Fruit fly (Drosophila melanogaster) whole organism, larva: ENCODE results near the gene Galphaf.

Experiments used
- noc ChIP-seq: fragments of 200-800 bp; sonication (Bioruptor generic); optimal IDR thresholded peaks from 3 replicates; lab custom pipeline; 2019; ENCODE audit warnings: missing biosample characterization, mild to moderate bottlenecking, missing genetic modification characterization, moderate library complexity

Gene Galphaf

DNA sequence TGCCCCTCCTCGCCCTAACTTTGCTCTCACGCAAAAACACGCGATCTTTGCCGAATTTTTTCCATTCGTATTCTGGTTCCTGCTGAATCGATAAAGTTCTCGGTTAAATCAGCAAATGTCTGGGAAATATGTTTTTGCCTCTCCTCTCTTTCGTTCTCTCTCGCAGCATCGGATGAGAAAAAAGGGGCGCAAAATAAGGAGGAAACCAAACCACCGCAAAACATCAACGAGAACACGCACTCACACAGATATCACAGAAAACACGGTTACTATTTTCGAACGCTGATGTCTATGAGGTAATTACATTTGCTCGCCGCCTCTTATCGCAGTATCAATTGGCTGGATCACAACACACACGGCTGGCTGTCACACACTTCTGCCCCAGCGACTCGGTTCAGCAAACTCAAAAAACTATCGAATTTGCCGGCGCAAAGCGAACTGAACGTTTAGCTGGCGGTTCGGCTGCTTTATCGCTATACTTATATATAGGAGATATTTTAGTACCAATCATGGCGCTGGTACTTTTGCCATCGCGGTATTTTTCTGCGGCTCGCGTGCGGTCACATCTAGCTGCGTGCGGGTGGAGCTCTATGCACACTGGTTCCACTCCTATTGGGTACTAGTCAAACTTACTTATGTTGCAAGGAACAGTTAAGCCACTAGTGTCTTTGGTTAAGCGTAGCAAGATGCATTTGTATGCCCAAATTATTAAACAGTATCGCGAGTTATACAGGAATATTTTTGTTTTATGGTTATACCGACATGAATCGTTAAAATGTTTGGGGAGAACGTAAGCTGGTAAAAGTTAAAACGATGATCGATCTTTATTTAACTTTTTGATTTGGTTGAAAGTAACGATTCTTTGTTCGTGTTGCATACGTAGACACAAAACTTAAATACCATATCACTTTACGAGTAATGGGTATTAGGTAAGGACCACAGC is 6.3 kb downstream of the Galphaf start, which contains the start of gene Baldspot:
Baldspot (minus strand) TSS at position 449 of the 943 bp plus-strand sequence.
- peak; percentile 60 for TF ChIP-seq noc (tag; lab: Kevin White, UChicago)

DNA sequence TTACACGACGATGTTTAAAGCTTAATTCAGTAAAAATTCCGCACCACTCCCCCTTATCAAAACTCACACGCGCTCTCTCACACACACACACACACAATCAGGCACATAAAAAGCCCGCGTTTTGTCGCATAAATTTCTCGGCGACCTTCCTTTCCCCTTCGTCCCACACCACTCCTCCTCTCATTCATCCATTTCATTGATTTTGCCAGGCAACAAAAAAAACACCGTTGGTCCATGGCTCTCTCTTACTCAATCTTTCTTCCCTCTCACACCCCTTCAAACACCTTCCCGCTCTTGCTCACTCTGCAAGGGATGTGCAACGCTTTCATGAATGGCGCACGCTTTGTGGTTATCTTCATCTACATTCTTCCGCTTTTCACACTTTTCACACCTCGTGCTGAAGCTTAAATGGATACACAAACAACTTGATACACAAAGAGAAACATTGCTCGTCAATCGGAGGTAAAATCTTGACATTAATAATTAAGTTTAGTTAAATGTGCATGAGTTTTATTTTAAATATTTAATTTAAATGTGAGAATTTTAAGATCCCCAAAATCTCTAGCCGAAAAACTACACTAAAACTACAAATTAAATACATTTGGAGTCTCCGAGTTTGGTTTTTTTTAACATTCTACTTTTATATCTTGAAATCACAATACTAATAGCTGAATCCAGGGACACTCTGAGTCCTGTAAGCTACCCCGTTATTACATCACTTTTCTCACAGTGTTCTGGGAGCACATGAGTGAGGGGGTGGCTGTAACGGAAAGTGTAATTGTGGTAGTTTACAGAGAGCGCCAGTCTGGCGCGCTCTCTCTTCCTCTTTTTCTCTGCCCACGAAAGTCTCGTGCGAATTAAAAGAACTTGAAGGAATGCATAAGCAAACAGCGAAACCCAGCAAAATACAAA is 7.5 kb downstream of the Galphaf start:
- TF ChIP-seq noc (tag; lab: Kevin White, UChicago): peak; percentile 73

DNA sequence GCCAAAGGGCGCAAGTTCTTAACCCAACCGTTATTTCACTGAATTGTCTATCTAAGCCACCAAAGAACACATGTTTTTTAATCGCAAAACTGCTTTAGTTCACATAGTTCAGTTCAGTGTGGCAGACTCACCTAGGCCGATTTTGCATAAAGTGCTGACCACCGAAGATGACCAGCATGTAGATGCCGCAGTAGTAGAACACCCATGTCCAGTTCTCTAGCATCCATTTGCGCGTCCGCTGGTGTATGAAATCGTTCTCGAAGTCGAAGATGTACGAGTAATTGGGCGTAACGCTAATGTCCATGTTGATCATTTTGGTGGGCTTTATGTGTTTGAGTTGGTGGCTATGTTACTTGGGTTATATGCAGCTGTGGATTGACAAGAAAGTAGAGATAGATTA is 8.6 kb downstream of the Galphaf start:
- no peak for TF ChIP-seq noc (tag; lab: Kevin White, UChicago)

DNA sequence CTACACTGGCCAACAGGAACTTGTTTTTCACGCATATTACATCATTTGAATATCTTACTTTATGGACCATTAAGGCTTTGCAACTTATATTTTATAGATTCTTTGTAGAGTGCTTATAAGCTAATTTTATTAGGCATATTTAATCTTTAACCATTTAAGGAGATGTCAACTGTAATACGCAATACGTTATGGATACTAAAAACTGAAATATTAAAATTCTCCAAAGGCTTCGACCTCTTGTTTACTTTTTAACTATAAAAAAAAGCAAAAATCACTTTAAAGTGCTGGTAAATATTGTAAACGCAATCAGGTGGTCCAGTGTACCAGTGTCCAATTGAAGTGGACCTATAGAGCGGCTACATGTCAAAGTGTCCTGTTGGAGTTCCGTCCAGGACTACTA is 10.7 kb downstream of the Galphaf start:
- TF ChIP-seq noc (tag; lab: Kevin White, UChicago): peak; percentile 45

DNA sequence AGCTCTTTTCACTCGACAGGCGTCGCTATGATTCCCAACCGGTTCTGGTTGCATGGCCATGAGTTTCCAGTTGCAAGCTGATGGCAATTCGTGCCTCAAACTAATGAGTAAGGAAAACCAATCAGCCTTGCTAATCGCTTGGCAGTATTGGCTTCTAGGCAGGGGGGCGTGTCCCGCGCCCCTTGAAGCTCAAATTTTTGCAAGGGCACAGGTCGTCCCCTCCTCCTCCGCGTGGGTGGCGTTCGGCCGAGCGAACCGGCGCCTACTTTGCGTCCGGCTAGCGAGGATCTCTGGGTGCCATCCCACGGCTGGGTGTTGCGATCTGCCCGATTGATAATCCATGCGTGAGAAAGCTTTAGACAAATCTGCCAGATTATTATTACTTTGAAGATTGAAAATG is 14.1 kb downstream of the Galphaf start:
- no peak for TF ChIP-seq noc (tag; lab: Kevin White, UChicago)

DNA sequence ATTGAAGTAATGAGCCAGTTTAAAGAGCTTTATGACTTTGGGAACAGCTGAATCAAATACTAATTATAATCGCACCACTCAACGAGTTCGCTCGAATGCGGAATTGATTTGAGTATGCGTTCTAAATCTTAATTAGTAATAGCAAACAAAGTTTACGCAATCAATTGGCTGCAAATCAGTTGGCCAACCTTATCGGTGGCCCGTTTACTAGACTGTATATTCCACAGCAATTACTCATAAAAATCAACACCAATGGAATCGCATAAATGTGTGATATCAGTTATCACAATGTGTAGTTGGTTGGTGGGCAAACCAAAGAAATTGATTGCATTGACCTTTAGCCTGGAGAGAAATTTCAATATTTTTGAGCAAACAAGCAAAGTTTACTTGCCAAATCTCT is 15.2 kb downstream of the Galphaf start:
- TF ChIP-seq noc (tag; lab: Kevin White, UChicago): peak; percentile 50

DNA sequence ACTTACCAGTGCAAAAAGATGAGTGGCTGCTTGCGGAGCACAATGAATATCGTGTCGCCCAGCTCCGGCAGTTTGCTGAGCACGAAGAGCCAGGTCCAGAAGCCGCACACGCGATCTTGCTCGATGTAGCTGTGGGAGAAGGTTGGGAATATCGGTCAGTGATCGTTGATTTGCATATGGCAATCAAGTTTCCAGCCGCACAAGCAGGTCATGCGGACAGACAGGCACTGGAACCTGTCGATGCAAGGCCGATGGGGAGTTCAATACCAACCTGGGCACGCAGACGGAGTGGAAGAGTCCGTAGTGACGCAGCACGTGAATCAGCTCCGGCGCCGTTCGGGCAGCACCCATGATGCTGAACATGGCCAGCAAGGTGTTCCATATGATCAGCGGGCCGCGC is 16.6 kb downstream of the Galphaf start:
- TF ChIP-seq noc (tag; lab: Kevin White, UChicago): no peak

DNA sequence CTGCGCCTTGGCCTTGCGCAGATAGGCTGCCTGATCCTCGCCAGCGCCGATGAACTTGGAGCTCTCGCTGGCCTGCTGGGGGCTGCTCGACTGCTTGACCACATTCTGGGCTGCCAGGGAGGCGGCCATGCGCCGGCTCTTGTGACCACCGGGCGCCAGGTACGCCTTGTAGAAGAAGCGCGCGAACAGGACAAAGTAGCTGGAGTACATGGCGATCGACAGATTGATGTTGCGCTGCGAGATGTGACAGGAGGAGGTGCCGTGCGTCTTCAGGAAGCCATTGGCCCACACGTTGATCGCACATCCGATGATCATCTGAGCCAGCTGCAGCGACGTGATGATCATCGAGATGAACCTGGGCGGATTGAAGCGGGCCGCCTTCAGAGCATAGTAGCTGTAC is 17.7 kb downstream of the Galphaf start:
- no peak for TF ChIP-seq noc (tag; lab: Kevin White, UChicago)

DNA sequence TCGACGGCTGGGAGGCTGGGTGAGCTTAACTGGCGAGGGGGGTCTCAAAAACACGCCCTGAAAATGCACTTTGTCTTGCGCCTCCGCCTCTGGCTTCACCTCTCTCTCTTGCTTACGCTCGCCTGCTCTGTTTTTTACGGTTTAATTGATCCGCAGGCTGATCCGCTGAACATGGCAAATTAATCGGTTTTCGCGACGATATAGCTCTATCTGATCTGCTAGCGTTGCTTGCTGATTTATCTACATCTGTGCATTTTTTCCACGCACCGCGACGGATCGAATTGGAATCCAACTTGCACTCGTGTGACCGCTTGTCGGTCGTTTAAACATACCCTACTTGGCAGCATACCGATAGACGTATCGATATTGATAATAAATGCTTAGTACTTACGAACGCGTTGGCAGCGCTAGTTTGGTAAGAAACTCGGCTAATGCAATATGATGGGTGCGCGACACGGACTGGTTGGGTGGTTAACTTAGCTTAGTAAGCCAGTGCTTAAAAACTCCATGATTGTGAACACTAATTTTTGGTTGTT is 20.1 kb downstream of the Galphaf start, which contains the start of gene Abl:
Abl (minus strand) TSS at position 305 of the 536 bp plus-strand sequence.
- TF ChIP-seq noc (tag; lab: Kevin White, UChicago): peak; percentile 50

DNA sequence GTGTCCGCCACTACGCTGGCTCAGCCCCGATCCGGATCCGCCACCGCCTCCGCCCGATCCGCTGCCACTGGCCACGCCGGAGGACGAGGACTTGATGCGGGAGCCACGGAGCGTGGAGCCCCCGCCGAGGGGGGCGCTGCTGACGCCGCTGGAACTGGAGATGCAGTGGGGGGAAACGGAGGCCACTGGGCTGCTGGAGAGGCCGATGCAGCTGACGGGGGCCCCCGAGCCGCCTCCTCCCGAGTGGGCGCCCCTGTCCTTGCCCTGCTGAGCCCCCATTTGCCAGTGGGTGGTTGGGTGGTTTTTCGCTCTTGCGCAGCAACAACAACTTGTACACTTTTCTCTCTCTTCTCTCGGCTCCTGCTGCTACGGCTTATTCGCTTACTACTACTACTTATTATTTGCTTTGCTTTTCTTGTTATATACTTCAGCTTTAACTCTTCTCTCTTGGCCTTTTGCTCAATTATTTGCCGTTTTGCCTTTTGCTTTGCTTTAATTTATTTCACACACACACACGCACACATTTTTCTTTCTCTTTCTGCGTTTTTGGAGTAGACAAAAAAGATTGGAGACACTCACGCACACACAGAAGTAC is 20.8 kb downstream of the Galphaf start:
- no peak for TF ChIP-seq noc (tag; lab: Kevin White, UChicago)

DNA sequence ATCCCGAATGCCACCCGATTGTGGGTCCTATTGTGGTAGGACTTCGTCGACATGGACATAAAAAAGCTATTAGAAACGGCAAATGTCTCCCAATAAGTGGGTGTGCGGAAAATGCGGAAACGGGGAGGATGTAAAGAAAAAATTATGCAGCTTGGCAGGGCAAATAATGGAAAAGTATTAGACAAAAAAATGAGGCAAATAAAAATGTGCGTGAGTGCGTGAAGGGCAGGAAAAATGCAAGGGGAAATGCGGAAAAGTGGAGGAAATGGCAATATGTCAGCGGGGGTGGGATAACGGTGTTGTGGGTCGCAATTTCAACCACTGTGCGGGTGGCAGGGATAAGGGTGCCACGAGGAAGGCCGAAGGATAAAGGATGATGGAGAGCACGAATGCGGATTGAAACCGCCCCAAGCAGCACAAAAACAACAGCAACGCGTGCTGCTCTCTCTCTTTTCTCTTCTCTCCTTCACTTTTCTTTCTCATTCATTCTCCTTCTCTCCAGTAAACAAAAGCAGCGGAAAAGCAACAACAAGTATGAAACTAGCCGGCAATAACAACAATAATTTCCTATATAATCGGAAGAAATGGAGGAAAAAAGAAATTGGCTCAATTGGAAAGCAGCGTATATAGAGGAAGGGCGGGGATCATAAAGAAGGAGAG is 22.3 kb downstream of the Galphaf start:
- TF ChIP-seq noc (tag; lab: Kevin White, UChicago): no peak

DNA sequence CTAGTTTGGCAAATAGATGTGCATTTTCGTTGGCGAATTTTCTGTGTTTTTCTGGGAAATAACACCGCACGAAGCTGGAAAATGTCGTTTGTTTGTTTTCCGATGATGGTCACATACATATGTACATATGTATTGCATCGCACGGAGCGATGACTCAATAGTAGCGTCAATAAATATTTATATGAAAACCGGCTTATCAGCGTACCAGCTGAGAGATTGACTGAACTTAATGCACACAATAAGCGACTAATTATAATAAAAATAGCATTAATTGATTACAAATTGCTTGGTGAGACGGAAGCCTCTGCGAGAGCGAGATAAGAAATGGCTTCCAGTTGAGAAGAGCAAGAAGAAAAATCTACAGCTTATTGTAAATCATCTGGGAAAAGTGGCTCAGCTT is 23.2 kb downstream of the Galphaf start:
- no peak for TF ChIP-seq noc (tag; lab: Kevin White, UChicago)

DNA sequence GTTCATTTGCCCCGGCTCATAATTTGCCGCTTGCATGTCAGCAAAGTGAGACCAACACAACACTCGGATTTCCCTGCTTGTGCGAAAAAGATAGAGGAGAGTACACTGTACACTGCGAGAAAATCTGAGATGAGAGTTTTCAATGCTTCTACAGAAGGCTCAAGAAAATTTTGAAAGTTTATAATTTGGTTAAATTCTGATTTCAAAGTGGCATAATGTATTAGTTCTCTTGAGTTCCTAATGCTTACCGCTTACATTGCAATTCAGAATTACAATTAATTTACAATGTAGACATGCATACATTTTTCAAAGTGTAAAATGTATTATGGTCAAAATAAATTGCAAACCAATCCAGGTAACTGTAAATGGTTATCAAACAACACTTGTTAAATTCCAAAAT is 24.8 kb downstream of the Galphaf start:
- no peak for TF ChIP-seq noc (tag; lab: Kevin White, UChicago)

DNA sequence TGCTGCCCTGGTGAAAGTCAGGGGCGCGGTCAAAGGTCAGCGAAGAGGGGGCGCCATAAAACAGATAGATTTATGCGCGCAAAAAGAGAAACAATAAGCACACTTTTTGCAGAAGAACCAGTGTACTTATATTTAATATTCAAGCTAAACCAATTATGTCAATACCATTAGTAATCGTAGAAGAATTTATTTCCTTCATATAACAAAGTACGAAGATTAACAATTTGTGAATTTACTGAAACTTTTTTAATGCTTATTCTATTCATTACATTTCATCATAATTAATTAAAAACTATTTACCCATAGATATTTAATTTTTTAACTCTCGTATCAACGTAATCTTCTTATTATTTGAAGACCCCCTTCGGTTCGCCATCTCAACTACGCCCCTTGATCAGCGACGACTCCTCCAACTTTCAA is 25.6 kb downstream of the Galphaf start:
- TF ChIP-seq noc (tag; lab: Kevin White, UChicago): no peak

DNA sequence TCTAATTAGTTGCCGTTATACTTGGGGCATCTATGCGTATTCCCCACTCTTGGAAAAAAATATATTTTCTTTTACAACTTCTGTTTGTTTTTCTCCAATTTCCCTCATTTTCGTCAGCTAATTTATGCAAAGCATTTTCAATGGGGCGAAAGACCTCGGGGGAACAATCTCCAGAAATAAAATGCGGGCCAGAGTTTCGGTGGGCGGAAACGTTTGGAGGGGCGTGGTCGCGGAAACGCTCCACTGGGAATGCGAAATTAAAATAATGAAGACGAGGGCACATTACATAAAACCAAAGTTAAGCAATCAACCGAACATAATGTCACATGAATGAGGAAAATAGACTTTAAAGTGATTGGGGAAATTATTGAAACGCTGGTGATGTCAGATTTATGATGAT is 26.6 kb downstream of the Galphaf start:
- TF ChIP-seq noc (tag; lab: Kevin White, UChicago): no peak
